Worm (Caenorhabditis elegans) whole organism, L2 larva: Measurements from ENCODE around the gene srw-57.

Source experiments
- ama-1 ChIP-seq: fragments of 150-350 bp; optimal IDR thresholded peaks from 2 replicates; lab custom pipeline; 2018; ENCODE audit warnings: inconsistent platforms
- blmp-1 ChIP-seq: sonication (generic microtip); optimal IDR thresholded peaks from 2 replicates; lab custom pipeline; 2017; ENCODE audit warnings: missing genetic modification characterization, mild to moderate bottlenecking, missing compliant biosample characterization, antibody characterized with exemption, moderate library complexity; ENCODE audit not compliant: insufficient read depth
- mdl-1 ChIP-seq, 2 experiments: fragments of 150-350 bp in 1 of 2; sonication (generic microtip) in 1 of 2; optimal IDR thresholded peaks; 2 replicates each; lab custom pipeline; 2017; ENCODE audit warnings: missing biosample characterization in 2 of 2, missing genetic modification characterization in 2 of 2
- nhr-10 ChIP-seq: sonication (generic microtip); optimal IDR thresholded peaks from 2 replicates; lab custom pipeline; 2017; ENCODE audit warnings: missing biosample characterization, missing genetic modification characterization
- nhr-12 ChIP-seq: fragments of 150-350 bp; optimal IDR thresholded peaks from 2 replicates; lab custom pipeline; 2014; ENCODE audit warnings: missing biosample characterization, missing genetic modification characterization
- unc-62 ChIP-seq: fragments of 150-350 bp; optimal IDR thresholded peaks from 2 replicates; lab custom pipeline; 2014; ENCODE audit warnings: missing biosample characterization, missing genetic modification reagents, missing genetic modification characterization
- zag-1 ChIP-seq: fragments of 150-350 bp; optimal IDR thresholded peaks from 2 replicates; lab custom pipeline; 2014; ENCODE audit warnings: missing biosample characterization, missing genetic modification characterization

- TF ChIP-seq unc-62 (GFP tag; lab: Kevin White, UChicago) (no peak), nhr-12 (tag; lab: Kevin White, UChicago) (no peak), mdl-1 (tag; optimal IDR thresholded peaks at IDR 0.05; lab: Kevin White, UChicago) (no peak), ama-1 (lab: Kevin White, UChicago) (no peak), nhr-10 (tag; lab: Kevin White, UChicago) (no peak), blmp-1 (tag; lab: Kevin White, UChicago) (no peak), zag-1 (tag; lab: Kevin White, UChicago) (no peak)
Measured at ce11 chrV:15913714-15914113, 41.1 kb downstream of the srw-57 start, which contains the start of gene F35E8.7.
